Worm (Caenorhabditis elegans) whole organism, L3 larva: ENCODE data around the gene F22F7.4.

Source experiments
- ceh-82 ChIP-seq: fragments of 150-350 bp; optimal IDR thresholded peaks from 2 replicates; lab custom pipeline; 2014; ENCODE audit warnings: missing biosample characterization, missing genetic modification characterization
- fkh-10 ChIP-seq: sonication (generic microtip); optimal IDR thresholded peaks from 2 replicates; lab custom pipeline; 2017; ENCODE audit warnings: missing biosample characterization, missing genetic modification reagents, missing genetic modification characterization
- mdl-1 ChIP-seq: fragments of 150-350 bp; optimal IDR thresholded peaks from 2 replicates; lab custom pipeline; 2014; ENCODE audit warnings: missing biosample characterization, missing genetic modification characterization
- nhr-11 ChIP-seq: fragments of 150-350 bp; optimal IDR thresholded peaks from 2 replicates; lab custom pipeline; 2014; ENCODE audit warnings: missing biosample characterization, missing genetic modification characterization
- nhr-23 ChIP-seq: fragments of 150-350 bp; optimal IDR thresholded peaks from 2 replicates; lab custom pipeline; 2014; ENCODE audit warnings: missing biosample characterization, missing genetic modification reagents, missing genetic modification characterization

ce11 chrV:2072807-2073206 is 33.1 kb downstream of the F22F7.4 start, which contains the start of gene Y40B10A.9:
- TF ChIP-seq nhr-23 (tag; lab: Kevin White, UChicago) (no peak), mdl-1 (no peak), fkh-10 (GFP tag; lab: Kevin White, UChicago) (no peak), ceh-82 (tag; lab: Kevin White, UChicago) (no peak), nhr-11 (tag; lab: Kevin White, UChicago) (no peak)
